Worm (Caenorhabditis elegans): ENCODE results near the gene Y71H2AR.2.

Y71H2AR.2 gene

DNA sequence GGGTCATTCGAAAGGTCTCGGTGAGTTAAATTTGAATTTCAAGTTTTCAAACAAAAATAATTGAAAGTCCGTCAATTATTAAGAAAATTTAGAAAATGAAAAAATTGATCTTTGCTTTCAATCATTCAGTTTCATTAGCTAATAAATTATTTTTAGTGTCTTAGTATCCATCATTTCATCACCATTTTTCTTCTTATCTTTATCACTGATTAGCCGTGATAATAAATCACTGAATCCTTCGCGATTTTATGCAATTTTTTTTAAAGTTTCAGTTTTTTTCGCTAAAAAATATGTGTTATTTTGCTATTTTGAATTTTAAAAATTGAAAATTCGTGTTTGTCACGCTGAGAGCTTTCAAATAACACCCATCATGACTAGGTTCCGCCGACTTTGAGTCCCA is 28.3 kb upstream of the Y71H2AR.2 start:
- TF ChIP-seq sptf-1 (tag; optimal IDR thresholded peaks at IDR 0.05) (no peak), blmp-1 (tag; optimal IDR thresholded peaks at IDR 0.05) (no peak), nhr-237 (tag; optimal IDR thresholded peaks at IDR 0.05) (no peak), unc-39 (tag; optimal IDR thresholded peaks at IDR 0.05) (no peak), nhr-12 (tag; optimal IDR thresholded peaks at IDR 0.05) (no peak), ceh-43 (GFP tag; optimal IDR thresholded peaks at IDR 0.05) (no peak), M03D4.4 (tag; optimal IDR thresholded peaks at IDR 0.05) (no peak), mab-5 (tag; optimal IDR thresholded peaks at IDR 0.05) (no peak), nhr-28 (tag; optimal IDR thresholded peaks at IDR 0.05) (no peak), sem-2 (GFP tag; optimal IDR thresholded peaks at IDR 0.05) (no peak), unc-120 (tag; optimal IDR thresholded peaks at IDR 0.05; ENCODE audit: poor library complexity, severe bottlenecking) (no peak), unc-62 (GFP tag; optimal IDR thresholded peaks at IDR 0.05) (no peak), ces-1 (GFP tag; optimal IDR thresholded peaks at IDR 0.05) (no peak), lin-32 (GFP tag; optimal IDR thresholded peaks at IDR 0.05) (no peak), tbx-8 (GFP tag; optimal IDR thresholded peaks at IDR 0.05) (no peak), elt-1 (tag; optimal IDR thresholded peaks at IDR 0.05; ENCODE audit: borderline replicate concordance, insufficient read depth) (no peak), nhr-76 (tag; optimal IDR thresholded peaks at IDR 0.05) (no peak)

DNA sequence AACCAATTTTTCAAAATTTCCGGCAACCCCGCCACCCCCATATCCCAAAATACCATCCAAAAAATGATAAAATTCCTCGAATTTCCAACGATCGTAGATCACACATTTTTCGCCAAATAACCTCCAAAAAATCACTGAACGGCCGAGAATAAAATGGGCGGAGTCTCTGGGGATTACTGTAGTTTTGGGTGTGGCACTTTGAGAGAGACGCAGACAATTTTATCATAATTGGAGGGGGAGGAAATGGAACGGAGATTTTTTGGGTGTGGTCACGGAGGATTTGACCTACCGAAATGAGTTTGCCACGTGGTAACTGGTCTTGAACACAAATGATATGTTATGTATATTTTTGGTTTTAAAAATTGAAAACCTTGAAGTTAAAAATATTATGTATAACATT is 27.7 kb upstream of the Y71H2AR.2 start:
- TF ChIP-seq unc-62 (GFP tag; optimal IDR thresholded peaks at IDR 0.05), result no peak
- no peak for TF ChIP-seq pha-4 (tag; optimal IDR thresholded peaks at IDR 0.05)
- TF ChIP-seq ham-2 (GFP tag; optimal IDR thresholded peaks at IDR 0.05), result no peak
- TF ChIP-seq zip-8 (tag; optimal IDR thresholded peaks at IDR 0.05), result no peak
- TF ChIP-seq nhr-28 (tag; optimal IDR thresholded peaks at IDR 0.05), result no peak
- no peak for TF ChIP-seq tbx-8 (GFP tag; optimal IDR thresholded peaks at IDR 0.05)
- no peak for TF ChIP-seq lsy-2 (tag; optimal IDR thresholded peaks at IDR 0.05)
- no peak for TF ChIP-seq ces-1 (GFP tag; optimal IDR thresholded peaks at IDR 0.05)
- no peak for TF ChIP-seq mep-1 (tag; optimal IDR thresholded peaks at IDR 0.05)
- no peak for TF ChIP-seq sptf-1 (tag; optimal IDR thresholded peaks at IDR 0.05)
- TF ChIP-seq ceh-83 (GFP tag; optimal IDR thresholded peaks at IDR 0.05), result no peak
- TF ChIP-seq ceh-43 (GFP tag; optimal IDR thresholded peaks at IDR 0.05), result no peak
- TF ChIP-seq nhr-2 (tag; optimal IDR thresholded peaks at IDR 0.05), result no peak
- no peak for TF ChIP-seq elt-3 (tag; optimal IDR thresholded peaks at IDR 0.05)
- TF ChIP-seq mab-5 (tag; optimal IDR thresholded peaks at IDR 0.05), result no peak
- no peak for TF ChIP-seq M03D4.4 (tag; optimal IDR thresholded peaks at IDR 0.05)
- TF ChIP-seq hlh-1 (tag; optimal IDR thresholded peaks at IDR 0.05), result no peak

DNA sequence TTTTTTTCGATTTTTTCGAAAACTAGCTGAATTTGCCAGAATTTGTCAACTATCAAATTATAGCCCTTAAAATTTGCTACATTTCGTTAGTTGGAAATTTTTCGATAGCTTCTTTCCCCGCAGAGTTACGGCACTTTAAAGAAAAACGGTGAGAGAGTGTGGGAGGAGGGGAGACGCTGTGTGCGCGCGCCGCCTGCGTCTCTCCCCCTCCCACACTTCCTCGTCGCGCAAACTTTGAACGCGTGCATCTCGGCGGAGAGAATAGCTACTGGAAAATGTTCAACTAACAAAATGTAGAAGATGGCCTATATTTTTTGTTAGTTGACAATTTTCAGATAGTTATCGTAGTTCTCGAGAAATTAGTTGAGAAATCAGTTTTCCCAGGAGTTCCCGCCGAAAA is 25.9 kb upstream of the Y71H2AR.2 start:
- TF ChIP-seq zip-8 (tag; optimal IDR thresholded peaks at IDR 0.05), result no peak
- TF ChIP-seq mep-1 (tag; optimal IDR thresholded peaks at IDR 0.05), result no peak
- no peak for TF ChIP-seq ces-1 (GFP tag; optimal IDR thresholded peaks at IDR 0.05)
- no peak for TF ChIP-seq elt-1 (tag; optimal IDR thresholded peaks at IDR 0.05; ENCODE audit: borderline replicate concordance, insufficient read depth)
- no peak for TF ChIP-seq ceh-39 (tag; optimal IDR thresholded peaks at IDR 0.05)
- TF ChIP-seq nhr-76 (tag; optimal IDR thresholded peaks at IDR 0.05), result no peak
- no peak for TF ChIP-seq bed-3 (GFP tag; optimal IDR thresholded peaks at IDR 0.05)
- no peak for TF ChIP-seq blmp-1 (tag; optimal IDR thresholded peaks at IDR 0.05)
- no peak for TF ChIP-seq lin-13 (tag; optimal IDR thresholded peaks at IDR 0.05)

DNA sequence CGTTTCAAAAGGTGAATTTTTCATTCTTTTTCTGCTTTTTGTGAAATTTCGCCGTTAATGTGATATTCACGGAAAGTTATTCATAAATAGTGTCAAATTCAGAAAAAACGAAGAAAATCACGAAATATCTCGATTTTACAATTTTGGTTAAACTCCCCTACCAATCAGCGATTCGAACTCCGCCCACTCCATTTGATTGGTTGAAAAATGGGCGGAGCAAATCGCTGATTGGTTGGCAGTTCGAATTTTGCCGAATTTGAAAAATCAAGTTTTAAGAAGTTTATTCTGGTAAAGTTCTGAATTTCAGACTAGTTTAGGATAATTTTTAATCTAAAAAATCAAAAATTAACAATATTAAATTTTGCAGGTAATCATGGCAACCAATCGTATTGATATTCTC is 23.9 kb upstream of the Y71H2AR.2 start:
- TF ChIP-seq unc-62 (GFP tag; optimal IDR thresholded peaks at IDR 0.05), result no peak
- TF ChIP-seq lsy-2 (tag; optimal IDR thresholded peaks at IDR 0.05), result no peak
- no peak for TF ChIP-seq ztf-11 (tag; optimal IDR thresholded peaks at IDR 0.05)
- TF ChIP-seq bed-3 (GFP tag; optimal IDR thresholded peaks at IDR 0.05), result no peak
- no peak for TF ChIP-seq nhr-12 (tag; optimal IDR thresholded peaks at IDR 0.05)
- no peak for TF ChIP-seq nhr-2 (tag; optimal IDR thresholded peaks at IDR 0.05)
- no peak for TF ChIP-seq ceh-39 (tag; optimal IDR thresholded peaks at IDR 0.05)

DNA sequence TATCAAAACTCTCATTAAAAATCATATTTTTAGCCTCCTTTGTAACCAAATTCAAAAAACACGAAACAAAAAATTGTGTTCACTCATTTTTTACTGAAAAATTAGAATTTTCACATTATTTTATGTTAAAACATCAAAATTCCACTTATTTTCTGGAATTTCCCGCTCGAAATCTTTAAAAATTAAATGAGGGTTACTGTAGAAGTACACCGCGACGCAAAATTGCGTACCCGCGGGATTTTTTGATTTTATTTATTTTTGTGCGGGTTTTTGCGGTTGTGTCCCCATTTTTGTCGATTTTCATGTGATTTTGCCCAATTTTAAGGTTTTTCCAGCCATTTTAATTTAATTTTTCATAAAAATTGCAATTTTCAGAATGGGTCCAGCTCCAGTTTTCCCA is 17.6 kb upstream of the Y71H2AR.2 start:
- TF ChIP-seq nhr-28 (tag; optimal IDR thresholded peaks at IDR 0.05) (no peak), bed-3 (GFP tag; optimal IDR thresholded peaks at IDR 0.05) (no peak), ces-1 (GFP tag; optimal IDR thresholded peaks at IDR 0.05) (no peak), drap-1 (GFP tag; optimal IDR thresholded peaks at IDR 0.05) (no peak), ceh-39 (tag; optimal IDR thresholded peaks at IDR 0.05) (no peak), mls-2 (tag; optimal IDR thresholded peaks at IDR 0.05) (no peak), ceh-43 (GFP tag; optimal IDR thresholded peaks at IDR 0.05) (no peak), sem-2 (GFP tag; optimal IDR thresholded peaks at IDR 0.05) (no peak), elt-3 (tag; optimal IDR thresholded peaks at IDR 0.05) (no peak), nhr-237 (tag; optimal IDR thresholded peaks at IDR 0.05) (no peak), hlh-1 (tag; optimal IDR thresholded peaks at IDR 0.05) (no peak), zip-8 (tag; optimal IDR thresholded peaks at IDR 0.05) (no peak)

Data from whole organism, mixed stage, embryonic.